Fruit fly (Drosophila melanogaster): ENCODE data around the gene Dhc1.

Dhc1 gene

dm6 chr3R:9646104-9646707 lies 28.2 kb downstream of the Dhc1 start, which contains the start of gene Fst (continued):
- TF ChIP-seq sc (optimal IDR thresholded peaks at IDR 0.05): no peak
- no peak for TF ChIP-seq sc (GFP tag; optimal IDR thresholded peaks at IDR 0.05)
- TF ChIP-seq sd (tag; optimal IDR thresholded peaks at IDR 0.05): peak; percentile 91
- no peak for TF ChIP-seq CG33213 (GFP tag; optimal IDR thresholded peaks at IDR 0.05)
- no peak for TF ChIP-seq Oaz (GFP tag; IDR thresholded peaks at IDR 0.05)
- no peak for TF ChIP-seq CG11723 (GFP tag; optimal IDR thresholded peaks at IDR 0.05)
- TF ChIP-seq eve (GFP tag; optimal IDR thresholded peaks at IDR 0.05): no peak
- no peak for TF ChIP-seq CG2712 (tag; optimal IDR thresholded peaks at IDR 0.05)
- TF ChIP-seq CG4707 (GFP tag; optimal IDR thresholded peaks at IDR 0.05): no peak
- TF ChIP-seq Ets97D (GFP tag; optimal IDR thresholded peaks at IDR 0.05): no peak
- TF ChIP-seq CG12219 (GFP tag; optimal IDR thresholded peaks at IDR 0.05): no peak
- TF ChIP-seq Deaf1 (tag; optimal IDR thresholded peaks at IDR 0.05): no peak
- no peak for TF ChIP-seq CG14441 (GFP tag; IDR thresholded peaks at IDR 0.05)
- TF ChIP-seq CG10209 (GFP tag; optimal IDR thresholded peaks at IDR 0.05): no peak
- no peak for TF ChIP-seq z (GFP tag; IDR thresholded peaks at IDR 0.05)
- TF ChIP-seq mirr (GFP tag; optimal IDR thresholded peaks at IDR 0.05): peak; percentile 73
- no peak for TF ChIP-seq CG9876 (GFP tag; optimal IDR thresholded peaks at IDR 0.05)
- TF ChIP-seq kni (GFP tag; optimal IDR thresholded peaks at IDR 0.05): no peak
- TF ChIP-seq CG15696 (tag; optimal IDR thresholded peaks at IDR 0.05): no peak
- TF ChIP-seq Med (GFP tag): peak; percentile 25
- TF ChIP-seq CG18262 (tag; optimal IDR thresholded peaks at IDR 0.05): no peak
- TF ChIP-seq run (tag; optimal IDR thresholded peaks at IDR 0.05): no peak
- TF ChIP-seq CG7786 (GFP tag; optimal IDR thresholded peaks at IDR 0.05): no peak
- no peak for TF ChIP-seq CG8359 (GFP tag; optimal IDR thresholded peaks at IDR 0.05; ENCODE audit: borderline replicate concordance)
- TF ChIP-seq gcm (GFP tag; optimal IDR thresholded peaks at IDR 0.05): no peak
- no peak for TF ChIP-seq fu2 (GFP tag; optimal IDR thresholded peaks at IDR 0.05)
- no peak for TF ChIP-seq CG12391 (tag; optimal IDR thresholded peaks at IDR 0.05)
- TF ChIP-seq CG17385 (GFP tag; optimal IDR thresholded peaks at IDR 0.05): no peak
- TF ChIP-seq bab2 (GFP tag; optimal IDR thresholded peaks at IDR 0.05): no peak
- no peak for TF ChIP-seq HmgD (GFP tag; optimal IDR thresholded peaks at IDR 0.05)
- no peak for TF ChIP-seq Neu2 (GFP tag; optimal IDR thresholded peaks at IDR 0.05; ENCODE audit: borderline replicate concordance)
- no peak for TF ChIP-seq slbo (GFP tag; IDR thresholded peaks at IDR 0.05)
- no peak for TF ChIP-seq Sox100B (GFP tag; optimal IDR thresholded peaks at IDR 0.05)
- TF ChIP-seq CG31224 (GFP tag; IDR thresholded peaks at IDR 0.05): no peak
- no peak for TF ChIP-seq danr (GFP tag; IDR thresholded peaks at IDR 0.05)
- TF ChIP-seq Fer2 (tag; optimal IDR thresholded peaks at IDR 0.05): no peak
- no peak for TF ChIP-seq CG3065 (GFP tag; optimal IDR thresholded peaks at IDR 0.05)
- TF ChIP-seq YL-1 (GFP tag; optimal IDR thresholded peaks at IDR 0.05): no peak
- TF ChIP-seq sima (GFP tag; optimal IDR thresholded peaks at IDR 0.05): no peak
- TF ChIP-seq slou (GFP tag; optimal IDR thresholded peaks at IDR 0.05): no peak
- no peak for TF ChIP-seq trh (GFP tag; optimal IDR thresholded peaks at IDR 0.05)
- no peak for TF ChIP-seq CG17912 (GFP tag; optimal IDR thresholded peaks at IDR 0.05)
- no peak for TF ChIP-seq chn (GFP tag; optimal IDR thresholded peaks at IDR 0.05)
- TF ChIP-seq cwo (GFP tag; optimal IDR thresholded peaks at IDR 0.05): peak; percentile 9
- no peak for TF ChIP-seq Hsf (GFP tag; optimal IDR thresholded peaks at IDR 0.05)
- TF ChIP-seq crp (GFP tag; optimal IDR thresholded peaks at IDR 0.05): no peak
- no peak for TF ChIP-seq NC2α (GFP tag; optimal IDR thresholded peaks at IDR 0.05)
- no peak for TF ChIP-seq dimm (GFP tag; IDR thresholded peaks at IDR 0.05)
- no peak for TF ChIP-seq pho (GFP tag; optimal IDR thresholded peaks at IDR 0.05)
- TF ChIP-seq CG10543 (GFP tag; optimal IDR thresholded peaks at IDR 0.05): peak; percentile 15
- no peak for TF ChIP-seq Taf1 (GFP tag; IDR thresholded peaks at IDR 0.05)
